Worm (Caenorhabditis elegans): ENCODE measurements around the gene ador-1.
A peak's percentile ranks its signal among the peaks of the same experiment; 100 is the strongest.

ador-1 gene

ce11 chrII:12502784-12503183 lies at the start of gene ador-1:
TSS of gene ador-1 (minus strand) at chrII:12502884.
- no peak for TF ChIP-seq skn-1 (tag; optimal IDR thresholded peaks at IDR 0.05)
- TF ChIP-seq nhr-25 (tag; optimal IDR thresholded peaks at IDR 0.05), result no peak
- TF ChIP-seq ceh-9 (tag; optimal IDR thresholded peaks at IDR 0.05), result no peak
- TF ChIP-seq ama-1 (optimal IDR thresholded peaks at IDR 0.05), result no peak
- no peak for TF ChIP-seq eor-1 (tag; optimal IDR thresholded peaks at IDR 0.05)
- no peak for TF ChIP-seq nhr-23 (tag; optimal IDR thresholded peaks at IDR 0.05)
- TF ChIP-seq ceh-82 (tag; optimal IDR thresholded peaks at IDR 0.05), result no peak
- no peak for TF ChIP-seq nhr-76 (tag; optimal IDR thresholded peaks at IDR 0.05)
- no peak for TF ChIP-seq zag-1 (tag; optimal IDR thresholded peaks at IDR 0.05)
- no peak for TF ChIP-seq ZK546.5 (tag; optimal IDR thresholded peaks at IDR 0.05)
- no peak for TF ChIP-seq ztf-4 (tag; optimal IDR thresholded peaks at IDR 0.05)
- TF ChIP-seq tbx-2 (tag; optimal IDR thresholded peaks at IDR 0.05), result no peak
- TF ChIP-seq egl-27 (tag; optimal IDR thresholded peaks at IDR 0.05), result no peak
- TF ChIP-seq hmg-11 (tag; optimal IDR thresholded peaks at IDR 0.05), result no peak
- TF ChIP-seq daf-12 (tag; optimal IDR thresholded peaks at IDR 0.05), result no peak
- TF ChIP-seq nhr-12 (tag; optimal IDR thresholded peaks at IDR 0.05), result no peak
- TF ChIP-seq unc-62 (GFP tag; optimal IDR thresholded peaks at IDR 0.05), result no peak

ce11 chrII:12550940-12551339 lies 48.3 kb upstream of the ador-1 start:
- TF ChIP-seq fkh-10 (GFP tag; optimal IDR thresholded peaks at IDR 0.05), result no peak
- no peak for TF ChIP-seq egl-5 (tag; optimal IDR thresholded peaks at IDR 0.05)
- no peak for TF ChIP-seq lsy-12 (tag; optimal IDR thresholded peaks at IDR 0.05)
- TF ChIP-seq ztf-11 (tag; optimal IDR thresholded peaks at IDR 0.05), result no peak
- TF ChIP-seq ztf-4 (tag; optimal IDR thresholded peaks at IDR 0.05), result no peak
- no peak for TF ChIP-seq nhr-25 (tag; optimal IDR thresholded peaks at IDR 0.05)
- no peak for TF ChIP-seq zag-1 (tag; optimal IDR thresholded peaks at IDR 0.05)

ce11 chrII:12549613-12550012 lies 46.9 kb upstream of the ador-1 start:
- TF ChIP-seq eor-1 (tag; optimal IDR thresholded peaks at IDR 0.05), result no peak
- no peak for TF ChIP-seq ceh-9 (tag; optimal IDR thresholded peaks at IDR 0.05)
- TF ChIP-seq nhr-43 (tag; optimal IDR thresholded peaks at IDR 0.05; ENCODE audit: poor library complexity, severe bottlenecking), result peak; percentile 4
- TF ChIP-seq nhr-76 (tag; optimal IDR thresholded peaks at IDR 0.05), result no peak
- TF ChIP-seq nhr-23 (tag; optimal IDR thresholded peaks at IDR 0.05), result no peak
- TF ChIP-seq elt-3 (tag; optimal IDR thresholded peaks at IDR 0.05), result peak in 1 of 3 experiments; percentile 20
- TF ChIP-seq jun-1 (tag; optimal IDR thresholded peaks at IDR 0.05), result no peak
- no peak for TF ChIP-seq pha-4 (tag; optimal IDR thresholded peaks at IDR 0.05)
- TF ChIP-seq fos-1 (tag; optimal IDR thresholded peaks at IDR 0.05), result no peak
- TF ChIP-seq nhr-25 (tag; optimal IDR thresholded peaks at IDR 0.05), result peak; percentile 52
- TF ChIP-seq elt-1 (tag; optimal IDR thresholded peaks at IDR 0.05), result no peak
- peak; percentile 75 for TF ChIP-seq nfya-1 (tag; optimal IDR thresholded peaks at IDR 0.05; ENCODE audit: insufficient read depth)
- TF ChIP-seq nhr-11 (tag; optimal IDR thresholded peaks at IDR 0.05), result no peak
- TF ChIP-seq sea-2 (GFP tag; optimal IDR thresholded peaks at IDR 0.05), result no peak
- TF ChIP-seq mml-1 (tag; optimal IDR thresholded peaks at IDR 0.05), result no peak
- no peak for TF ChIP-seq unc-39 (tag; optimal IDR thresholded peaks at IDR 0.05)
- no peak for TF ChIP-seq lin-15B (tag; optimal IDR thresholded peaks at IDR 0.05)
- no peak for TF ChIP-seq fkh-10 (GFP tag; optimal IDR thresholded peaks at IDR 0.05)

- TF ChIP-seq ztf-4 (tag; optimal IDR thresholded peaks at IDR 0.05), result no peak
- TF ChIP-seq lsy-12 (tag; optimal IDR thresholded peaks at IDR 0.05), result no peak
- TF ChIP-seq pha-4 (tag; optimal IDR thresholded peaks at IDR 0.05), result no peak
- no peak for TF ChIP-seq sea-2 (GFP tag; optimal IDR thresholded peaks at IDR 0.05)
- no peak for TF ChIP-seq mml-1 (tag; optimal IDR thresholded peaks at IDR 0.05)
- TF ChIP-seq egl-27 (tag; optimal IDR thresholded peaks at IDR 0.05), result no peak
- no peak for TF ChIP-seq eor-1 (tag; optimal IDR thresholded peaks at IDR 0.05)
- TF ChIP-seq ztf-11 (tag; optimal IDR thresholded peaks at IDR 0.05), result no peak
- TF ChIP-seq fos-1 (tag; optimal IDR thresholded peaks at IDR 0.05), result no peak
- TF ChIP-seq ceh-82 (tag; optimal IDR thresholded peaks at IDR 0.05), result no peak
Observed at ce11 chrII:12547547-12547946, 44.9 kb upstream of the ador-1 start, which contains the start of gene F49C5.16. TSS of gene F49C5.16 (plus strand) at chrII:12547847.

- TF ChIP-seq nhr-23 (tag; optimal IDR thresholded peaks at IDR 0.05) (no peak), nhr-77 (tag; optimal IDR thresholded peaks at IDR 0.05) (no peak), elt-1 (tag; optimal IDR thresholded peaks at IDR 0.05) (no peak)
Observed at ce11 chrII:12546413-12546812, 43.7 kb upstream of the ador-1 start, which contains the start of the genes F49C5.5 and F49C5.10. TSS of gene F49C5.5 (minus strand) at chrII:12546513. TSS of gene F49C5.10 (plus strand) at chrII:12546756.
